Worm (Caenorhabditis elegans): ENCODE data around the gene C15C7.6.

DNA sequence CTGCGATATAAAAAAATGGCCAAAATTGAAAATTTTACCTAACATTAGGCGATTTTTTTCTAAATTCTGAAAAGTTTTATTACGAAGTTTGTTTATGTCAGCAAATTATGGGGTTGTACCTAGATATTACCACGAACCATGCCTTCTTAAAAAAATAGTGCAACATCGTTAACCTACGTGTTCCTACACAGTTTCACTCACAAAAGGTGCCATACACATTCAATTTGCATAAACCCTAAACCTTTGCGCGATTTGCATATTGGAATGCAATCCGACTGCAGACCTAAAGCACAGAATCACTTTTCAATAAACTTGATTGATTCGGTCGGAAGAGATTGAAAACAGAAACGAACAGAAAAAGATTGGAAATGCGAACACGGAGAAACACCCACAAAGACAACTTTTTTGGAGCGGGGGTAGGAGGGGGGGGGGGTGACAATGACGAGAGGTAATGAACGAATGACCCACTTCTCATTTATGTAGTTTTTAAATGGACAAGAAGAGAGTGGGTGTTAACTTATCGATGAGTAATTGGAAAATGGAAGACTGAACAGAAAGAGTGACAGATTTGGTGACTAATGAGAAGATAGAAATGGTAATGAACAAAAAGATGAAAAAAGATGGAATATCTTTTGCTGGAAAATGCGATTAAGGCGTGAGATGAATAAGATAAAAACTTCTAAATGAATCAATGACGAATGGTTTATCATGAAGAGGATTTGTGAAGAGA lies 14.1 kb downstream of the C15C7.6 start:
- TF ChIP-seq sem-2 (GFP tag; optimal IDR thresholded peaks at IDR 0.05) (no peak), ceh-83 (GFP tag; optimal IDR thresholded peaks at IDR 0.05) (no peak), unc-62 (GFP tag; optimal IDR thresholded peaks at IDR 0.05) (no peak), lin-32 (GFP tag; optimal IDR thresholded peaks at IDR 0.05) (no peak)

Data from whole organism, mixed stage, embryonic.